Fruit fly (Drosophila melanogaster) whole organism, wandering third instar larva: ENCODE data around the gene CG2818.

ENCODE experiments used
- jim ChIP-seq: fragments of 175-275, 200-325 bp; sonication (Bioruptor generic); optimal IDR thresholded peaks from 2 replicates; lab custom pipeline; 2016; ENCODE audit warnings: missing biosample characterization, mild to moderate bottlenecking, missing genetic modification characterization
- pan ChIP-seq: fragments of >200 bp; optimal IDR thresholded peaks from 2 replicates; lab custom pipeline; 2017

DNA sequence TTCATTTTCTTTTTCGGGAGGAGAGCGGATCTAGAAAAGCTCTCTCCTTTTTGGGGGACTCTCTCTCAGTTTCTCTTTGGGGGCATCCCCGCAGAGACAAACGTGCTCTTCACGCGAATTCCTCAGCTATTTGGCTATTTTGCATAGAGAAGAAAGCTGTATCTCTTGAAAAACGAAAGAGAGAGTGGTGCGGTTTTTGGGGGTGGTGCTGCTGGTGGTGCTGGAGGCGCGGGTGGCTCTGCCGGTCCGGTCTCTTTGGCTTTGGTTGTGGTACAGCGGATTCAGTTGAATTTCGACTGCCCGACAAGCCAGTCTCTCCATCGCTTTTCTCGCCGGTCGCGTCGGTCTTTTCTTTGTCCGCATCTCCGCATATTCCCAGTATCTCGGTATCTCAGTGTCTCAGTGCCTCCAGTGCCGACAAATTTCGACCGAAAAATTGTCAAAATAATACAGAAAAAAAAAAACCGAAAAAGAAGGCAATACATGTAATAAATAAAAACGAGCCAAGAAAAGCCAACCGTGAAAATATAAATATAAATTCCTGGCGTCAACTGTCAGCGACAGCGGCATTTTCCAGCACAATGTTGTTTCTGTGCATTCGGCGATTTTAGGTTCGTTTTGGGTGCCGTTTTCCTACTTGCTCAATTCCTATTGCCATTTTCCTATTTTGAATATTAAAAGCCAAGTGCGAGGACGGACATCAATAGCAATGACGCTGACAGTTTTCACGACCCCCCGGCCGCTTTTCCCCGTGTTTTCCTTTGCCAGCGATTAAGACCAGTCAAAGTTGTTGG lies 17.2 kb downstream of the CG2818 start, which contains the start of gene CG10019:
- TF ChIP-seq pan (lab: Kevin White, UChicago) = no peak
- no peak for TF ChIP-seq jim
